Worm (Caenorhabditis elegans): ENCODE results near the gene B0454.8.

B0454.8 gene

ce11 chrII:3043358-3043757 is at the start of gene B0454.8:
Gene B0454.8, minus strand, starts transcription at chrII:3043458.
- no peak for TF ChIP-seq unc-62 (GFP tag; optimal IDR thresholded peaks at IDR 0.05)

DNA sequence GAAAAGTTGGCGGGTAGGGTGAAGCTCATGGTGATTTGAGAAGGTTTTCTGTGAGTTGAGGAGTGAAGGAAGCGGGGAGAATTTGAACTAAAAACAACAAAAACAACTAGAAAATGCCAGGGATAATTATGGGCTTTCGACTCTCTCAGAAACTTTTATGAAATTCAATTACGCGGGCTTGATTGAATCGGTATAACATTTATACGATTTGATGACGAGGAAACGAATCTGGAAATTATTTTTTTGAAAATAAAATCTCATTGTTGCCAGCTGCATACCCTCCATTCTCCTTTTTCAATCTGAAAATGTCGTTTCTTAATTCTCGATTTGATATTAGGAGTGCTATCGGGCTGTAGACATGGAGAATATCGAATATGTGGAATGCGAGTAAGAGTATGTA is 48.0 kb upstream of the B0454.8 start, which contains the start of gene srg-21:
srg-21 (minus strand) TSS at position 101 of the 400 bp plus-strand sequence.
- TF ChIP-seq unc-62 (GFP tag; optimal IDR thresholded peaks at IDR 0.05), result no peak

- no peak for TF ChIP-seq unc-62 (GFP tag; optimal IDR thresholded peaks at IDR 0.05)
Observed at ce11 chrII:3087134-3087533, 43.9 kb upstream of the B0454.8 start.

DNA sequence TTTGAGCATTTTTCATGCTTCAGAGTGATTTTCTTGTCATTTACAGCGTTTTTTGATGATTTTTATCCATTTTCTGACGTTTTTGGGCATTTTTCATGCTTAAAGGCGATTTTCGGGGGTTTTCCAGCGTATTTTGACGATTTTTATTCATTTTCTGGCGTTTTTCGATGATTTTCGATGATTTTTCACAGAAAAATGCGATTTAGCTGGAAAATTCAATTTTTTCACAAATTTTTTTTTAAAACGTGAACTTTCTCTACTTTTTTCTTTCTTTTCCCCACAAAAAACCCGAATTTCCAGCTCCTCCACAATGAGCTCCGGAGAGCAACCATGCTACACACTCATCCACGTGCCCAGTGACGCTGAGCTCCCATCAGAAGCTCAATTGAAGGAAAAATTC is 35.2 kb upstream of the B0454.8 start, which contains the start of gene copb-1:
copb-1 (plus strand) TSS at position 301 of the 400 bp plus-strand sequence.
- no peak for TF ChIP-seq unc-62 (GFP tag; optimal IDR thresholded peaks at IDR 0.05)

- no peak for TF ChIP-seq unc-62 (GFP tag; optimal IDR thresholded peaks at IDR 0.05)
Observed at ce11 chrII:3076915-3077314, 33.7 kb upstream of the B0454.8 start, which contains the start of gene Y25C1A.8. Gene Y25C1A.8, minus strand, starts transcription at chrII:3076959.

DNA sequence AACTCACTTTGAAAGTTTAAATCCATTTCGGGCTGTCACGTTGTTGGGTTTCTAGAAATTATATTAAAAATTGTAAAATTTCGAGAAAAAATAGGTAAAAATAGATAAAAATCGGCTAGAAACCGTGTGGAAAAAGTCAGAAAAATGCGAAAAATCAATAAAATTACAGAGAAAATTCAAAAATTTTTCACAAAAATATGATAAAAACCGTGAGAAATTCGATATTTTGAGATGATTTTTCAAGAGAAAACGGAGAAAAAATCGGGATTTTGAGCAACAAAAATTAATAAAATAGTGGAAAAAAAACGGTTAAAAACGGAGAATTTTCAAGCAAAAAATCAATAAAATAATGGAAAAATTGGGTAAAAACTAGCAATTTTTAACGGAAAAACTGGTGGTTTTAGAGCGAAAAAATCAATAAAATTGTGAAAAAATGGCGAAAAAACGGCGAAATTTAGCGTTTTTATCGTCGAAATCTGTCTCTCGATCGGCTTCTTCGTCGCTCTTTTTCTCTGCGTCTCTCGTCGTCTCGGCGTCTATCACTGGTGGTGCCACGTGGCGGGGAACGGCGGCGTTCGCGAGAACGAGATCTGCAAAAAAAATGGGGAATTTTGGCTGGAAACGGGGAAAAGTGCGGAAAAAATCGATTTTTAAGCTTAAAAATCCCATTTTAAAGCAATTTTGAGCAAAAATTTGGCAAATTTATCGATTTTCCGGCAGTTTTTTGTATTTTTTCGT is 27.9 kb upstream of the B0454.8 start, which contains the start of gene Y25C1A.7:
Y25C1A.7 (minus strand) TSS at position 51 of the 738 bp plus-strand sequence.
- TF ChIP-seq unc-62 (GFP tag; optimal IDR thresholded peaks at IDR 0.05), result no peak

DNA sequence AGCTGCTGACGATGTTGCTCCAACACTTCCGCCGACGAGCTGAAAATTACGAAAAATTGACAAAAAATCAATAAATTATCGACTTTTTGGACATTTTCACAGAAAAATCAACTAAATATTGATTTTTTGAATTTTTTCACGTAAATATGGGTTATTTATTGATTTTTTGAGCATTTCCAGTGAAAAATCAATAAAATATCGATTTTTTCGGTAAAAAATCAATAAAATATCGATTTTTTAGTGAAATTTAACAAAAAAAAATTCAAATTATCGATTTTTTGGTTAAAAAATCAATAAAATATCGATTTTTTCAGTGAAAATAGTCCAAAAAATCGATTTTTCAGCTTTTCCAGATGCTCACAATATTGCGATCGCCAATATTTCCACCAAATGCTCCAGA is 26.9 kb upstream of the B0454.8 start:
- TF ChIP-seq unc-62 (GFP tag; optimal IDR thresholded peaks at IDR 0.05), result no peak

ce11 chrII:3068646-3069045 is 25.4 kb upstream of the B0454.8 start:
- no peak for TF ChIP-seq unc-62 (GFP tag; optimal IDR thresholded peaks at IDR 0.05)

DNA sequence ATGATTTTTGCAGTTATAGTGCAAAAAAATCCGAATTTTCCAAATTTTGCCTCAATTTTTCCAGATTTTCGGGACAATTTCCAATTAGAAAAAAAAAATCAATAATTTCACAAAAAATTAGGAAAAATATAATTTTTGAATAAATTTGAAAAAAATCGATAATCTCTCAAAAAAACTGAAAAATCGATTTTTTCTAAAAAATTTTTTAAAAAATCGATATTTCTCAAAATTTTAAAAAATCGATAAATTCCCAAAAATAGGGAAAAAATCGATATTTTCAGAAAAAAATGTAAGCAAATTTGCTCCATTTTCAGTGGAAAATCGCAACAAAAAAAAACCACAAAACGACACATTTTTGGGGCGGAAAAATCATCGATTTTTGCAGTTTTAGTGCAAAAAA is 24.6 kb upstream of the B0454.8 start:
- TF ChIP-seq unc-62 (GFP tag; optimal IDR thresholded peaks at IDR 0.05), result no peak

ce11 chrII:3067447-3067846 is 24.2 kb upstream of the B0454.8 start:
- TF ChIP-seq unc-62 (GFP tag; optimal IDR thresholded peaks at IDR 0.05), result no peak

- no peak for TF ChIP-seq unc-62 (GFP tag; optimal IDR thresholded peaks at IDR 0.05)
Observed at ce11 chrII:3066401-3066800, 23.1 kb upstream of the B0454.8 start.

DNA sequence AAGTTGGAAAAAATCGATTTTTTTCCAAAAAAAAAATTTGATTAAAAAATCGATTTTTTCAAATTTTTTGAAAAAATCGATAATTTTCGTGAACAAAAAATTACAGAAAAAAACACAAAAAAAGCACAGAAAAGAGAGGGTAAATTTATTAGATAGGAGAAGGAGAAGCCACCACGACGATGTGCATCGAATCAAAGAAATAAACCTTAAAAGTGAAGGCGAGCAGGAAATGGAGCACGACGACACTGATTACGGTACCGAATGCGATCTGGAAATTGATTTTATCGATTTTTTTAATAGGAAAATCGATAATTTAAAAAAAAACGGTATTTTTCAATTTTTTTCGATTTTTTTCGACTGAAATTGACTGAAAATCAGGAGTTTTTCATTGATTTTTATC is 21.8 kb upstream of the B0454.8 start:
- TF ChIP-seq unc-62 (GFP tag; optimal IDR thresholded peaks at IDR 0.05), result no peak

- TF ChIP-seq unc-62 (GFP tag; optimal IDR thresholded peaks at IDR 0.05), result no peak
Observed at ce11 chrII:3064631-3065030, 21.4 kb upstream of the B0454.8 start.

ce11 chrII:3063984-3064383 is 20.7 kb upstream of the B0454.8 start:
- TF ChIP-seq unc-62 (GFP tag; optimal IDR thresholded peaks at IDR 0.05), result no peak

ce11 chrII:3063366-3063765 is 20.1 kb upstream of the B0454.8 start:
- TF ChIP-seq unc-62 (GFP tag; optimal IDR thresholded peaks at IDR 0.05), result no peak

ce11 chrII:3062876-3063275 is 19.6 kb upstream of the B0454.8 start:
- no peak for TF ChIP-seq unc-62 (GFP tag; optimal IDR thresholded peaks at IDR 0.05)

DNA sequence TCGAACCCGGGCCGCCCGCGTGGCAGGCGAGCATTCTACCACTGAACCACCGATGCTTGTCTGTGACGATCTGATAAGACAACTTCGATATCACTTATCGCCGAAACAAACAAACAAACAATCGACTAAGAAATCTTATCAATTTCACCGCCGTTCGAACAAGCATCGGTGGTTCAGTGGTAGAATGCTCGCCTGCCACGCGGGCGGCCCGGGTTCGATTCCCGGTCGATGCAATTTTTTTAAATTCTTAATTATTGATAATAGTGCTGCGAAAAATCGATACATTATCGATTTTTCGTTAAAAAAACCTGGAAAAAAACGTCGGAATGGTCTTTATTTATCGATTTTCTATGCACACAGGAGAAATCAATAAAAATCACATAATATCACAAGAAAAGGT is 19.0 kb upstream of the B0454.8 start:
- TF ChIP-seq unc-62 (GFP tag; optimal IDR thresholded peaks at IDR 0.05), result no peak

- TF ChIP-seq unc-62 (GFP tag; optimal IDR thresholded peaks at IDR 0.05), result no peak
Observed at ce11 chrII:3061605-3062004, 18.3 kb upstream of the B0454.8 start.
